Fruit fly (Drosophila melanogaster): ENCODE measurements around the gene santa-maria.

The santa-maria gene

dm6 chr2L:7424907-7425689 lies 25.9 kb downstream of the santa-maria start (continued):
- TF ChIP-seq HHEX (GFP tag; optimal IDR thresholded peaks at IDR 0.05) (peak; percentile 14), CG11696 (GFP tag; IDR thresholded peaks at IDR 0.05) (no peak), crp (GFP tag; optimal IDR thresholded peaks at IDR 0.05) (no peak), CG8924 (tag; optimal IDR thresholded peaks at IDR 0.05) (peak; percentile 6), pnt (GFP tag; optimal IDR thresholded peaks at IDR 0.05) (peak; percentile 15), CG18599 (GFP tag; optimal IDR thresholded peaks at IDR 0.05) (peak; percentile 87), MESR4 (GFP tag; optimal IDR thresholded peaks at IDR 0.05) (no peak), wek (GFP tag; optimal IDR thresholded peaks at IDR 0.05) (no peak), Xbp1 (GFP tag; optimal IDR thresholded peaks at IDR 0.05) (peak; percentile 43), salm (tag; optimal IDR thresholded peaks at IDR 0.05) (no peak), HLHmδ (GFP tag; optimal IDR thresholded peaks at IDR 0.05) (no peak), disco-r (GFP tag; optimal IDR thresholded peaks at IDR 0.05) (peak; percentile 35), vvl (GFP tag; IDR thresholded peaks at IDR 0.05) (peak; percentile 68; the same call in 1 of the 2 replicates), vnd (GFP tag; IDR thresholded peaks at IDR 0.05; ENCODE audit: partially characterized antibody) (no peak), zen (tag; optimal IDR thresholded peaks at IDR 0.05) (peak; percentile 12), CG13624 (GFP tag; optimal IDR thresholded peaks at IDR 0.05) (peak; percentile 83), kay (GFP tag; optimal IDR thresholded peaks at IDR 0.05) (peak; percentile 40), CG7357 (GFP tag; IDR thresholded peaks at IDR 0.05) (no peak), MTF-1 (GFP tag; optimal IDR thresholded peaks at IDR 0.05; ENCODE audit: borderline replicate concordance) (peak; percentile 5), hbn (GFP tag; IDR thresholded peaks at IDR 0.05; ENCODE audit: partially characterized antibody) (no peak), CG13123 (GFP tag; optimal IDR thresholded peaks at IDR 0.05) (no peak), CG30020 (tag; optimal IDR thresholded peaks at IDR 0.05) (no peak), CG2712 (tag; optimal IDR thresholded peaks at IDR 0.05) (peak; percentile 30), HLH4C (GFP tag; IDR thresholded peaks at IDR 0.05; ENCODE audit: partially characterized antibody) (no peak), Asciz (GFP tag; optimal IDR thresholded peaks at IDR 0.05) (no peak), Dp (GFP tag; optimal IDR thresholded peaks at IDR 0.05) (no peak), CG17186 (GFP tag; optimal IDR thresholded peaks at IDR 0.05) (no peak), tio (GFP tag; optimal IDR thresholded peaks at IDR 0.05) (no peak), CG18011 (GFP tag; optimal IDR thresholded peaks at IDR 0.05) (peak; percentile 66), Sox102F (GFP tag; optimal IDR thresholded peaks at IDR 0.05) (peak; percentile 32), CG33213 (GFP tag; optimal IDR thresholded peaks at IDR 0.05) (no peak), H2.0 (GFP tag; IDR thresholded peaks at IDR 0.05) (peak; percentile 37; the same call in 1 of the 2 replicates), Tbp (GFP tag; optimal IDR thresholded peaks at IDR 0.05) (no peak), CG15601 (tag; optimal IDR thresholded peaks at IDR 0.05) (no peak), sens (GFP tag) (peak; percentile 26), ranshi (GFP tag; IDR thresholded peaks at IDR 0.05) (peak; percentile 55; the same call in 1 of the 2 replicates), lov (optimal IDR thresholded peaks at IDR 0.05) (no peak), lov (GFP tag; IDR thresholded peaks at IDR 0.05) (no peak), Doc3 (GFP tag; IDR thresholded peaks at IDR 0.05; ENCODE audit: partially characterized antibody) (no peak), zfh1 (GFP tag; IDR thresholded peaks at IDR 0.05) (0 out of 3 replicates have a peak, but pooled peaks have one; percentile 9), h (optimal IDR thresholded peaks at IDR 0.05) (no peak), cg (GFP tag; optimal IDR thresholded peaks at IDR 0.05) (peak; percentile 47), CG34376 (GFP tag; optimal IDR thresholded peaks at IDR 0.05) (no peak), CG2875 (GFP tag; optimal IDR thresholded peaks at IDR 0.05) (no peak), pb (GFP tag; optimal IDR thresholded peaks at IDR 0.05) (peak; percentile 55), trh (GFP tag; optimal IDR thresholded peaks at IDR 0.05) (no peak), BEAF-32 (GFP tag; optimal IDR thresholded peaks at IDR 0.05) (no peak), hb (GFP tag; IDR thresholded peaks at IDR 0.05; ENCODE audit: partially characterized antibody) (no peak)
